Worm (Caenorhabditis elegans): ENCODE results near the gene C09F12.3.

DNA sequence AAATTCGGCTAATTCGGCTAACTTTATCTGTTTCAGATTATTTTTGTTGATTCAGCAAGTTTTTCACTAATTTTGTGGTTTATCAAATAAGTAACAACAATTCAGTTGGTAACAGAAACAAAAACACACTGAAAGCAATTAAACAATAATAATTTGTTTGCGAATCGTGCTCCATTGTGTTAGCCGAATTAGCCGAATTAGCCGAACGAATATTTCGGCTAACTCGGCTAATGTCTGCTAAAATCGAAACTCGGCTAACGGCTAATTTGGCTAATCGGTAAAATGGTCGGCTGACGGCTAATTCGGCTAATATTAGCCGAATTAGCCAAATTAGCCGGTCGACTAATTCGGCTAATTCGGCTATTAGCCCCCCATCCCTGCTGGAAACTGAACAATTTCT, 39.0 kb downstream of the C09F12.3 start:
- TF ChIP-seq ces-1 (GFP tag; optimal IDR thresholded peaks at IDR 0.05) (no peak), pha-4 (GFP tag; IDR thresholded peaks at IDR 0.05) (no peak), pha-4 (tag; optimal IDR thresholded peaks at IDR 0.05) (no peak), fos-1 (tag; optimal IDR thresholded peaks at IDR 0.05) (no peak), duxl-1 (tag; optimal IDR thresholded peaks at IDR 0.05; ENCODE audit: poor library complexity) (no peak), Y105C5A.15 (GFP tag; IDR thresholded peaks at IDR 0.05) (no peak), nhr-237 (tag; optimal IDR thresholded peaks at IDR 0.05) (no peak), ceh-82 (tag; optimal IDR thresholded peaks at IDR 0.05) (no peak), fkh-10 (GFP tag; optimal IDR thresholded peaks at IDR 0.05) (no peak), nhr-11 (tag; optimal IDR thresholded peaks at IDR 0.05) (no peak), nhr-77 (tag; optimal IDR thresholded peaks at IDR 0.05) (no peak)
